Fruit fly (Drosophila melanogaster): ENCODE results near the gene CG33689.

The CG33689 gene

dm6 chr3L:16202550-16202949 lies 2.5 kb downstream of the CG33689 start (continued):
- peak; percentile 12 for TF ChIP-seq CG10543 (GFP tag; optimal IDR thresholded peaks at IDR 0.05)
- no peak for TF ChIP-seq odd (GFP tag; optimal IDR thresholded peaks at IDR 0.05)
- peak; percentile 62 for TF ChIP-seq Med (GFP tag)
- no peak for TF ChIP-seq CG30020 (tag; optimal IDR thresholded peaks at IDR 0.05)
- peak; percentile 51 for TF ChIP-seq phol (tag; optimal IDR thresholded peaks at IDR 0.05)
- no peak for TF ChIP-seq rib (GFP tag; IDR thresholded peaks at IDR 0.05)
- no peak for TF ChIP-seq gcm2 (GFP tag; optimal IDR thresholded peaks at IDR 0.05)
- no peak for TF ChIP-seq CG3065 (GFP tag; optimal IDR thresholded peaks at IDR 0.05)
- TF ChIP-seq CG9437 (GFP tag; optimal IDR thresholded peaks at IDR 0.05) = peak; percentile 19
- peak; percentile 40 for TF ChIP-seq caup (GFP tag; optimal IDR thresholded peaks at IDR 0.05; ENCODE audit: severe bottlenecking)
- TF ChIP-seq br (optimal IDR thresholded peaks at IDR 0.05) = no peak
- peak; percentile 45 for TF ChIP-seq CG15269 (tag; optimal IDR thresholded peaks at IDR 0.05)
- TF ChIP-seq Asciz (GFP tag; optimal IDR thresholded peaks at IDR 0.05) = peak; percentile 10
- TF ChIP-seq ind (GFP tag; optimal IDR thresholded peaks at IDR 0.05) = peak; percentile 60
- TF ChIP-seq Oli (tag; optimal IDR thresholded peaks at IDR 0.05) = peak; percentile 46
- TF ChIP-seq tin (GFP tag; optimal IDR thresholded peaks at IDR 0.05) = peak; percentile 1
- peak; percentile 39 for TF ChIP-seq mam (GFP tag; optimal IDR thresholded peaks at IDR 0.05)
- no peak for TF ChIP-seq jigr1 (GFP tag; IDR thresholded peaks at IDR 0.05)
- no peak for TF ChIP-seq HLH4C (GFP tag; IDR thresholded peaks at IDR 0.05; ENCODE audit: partially characterized antibody)
- TF ChIP-seq dmrt11E (tag; optimal IDR thresholded peaks at IDR 0.05) = no peak
- TF ChIP-seq CG42726 (GFP tag; IDR thresholded peaks at IDR 0.05; ENCODE audit: partially characterized antibody) = no peak
- TF ChIP-seq cwo (GFP tag; optimal IDR thresholded peaks at IDR 0.05) = peak; percentile 36
- peak; percentile 37 for TF ChIP-seq PHDP (tag; optimal IDR thresholded peaks at IDR 0.05)
- TF ChIP-seq CG2120 (GFP tag; optimal IDR thresholded peaks at IDR 0.05) = peak; percentile 69
- TF ChIP-seq CG9817 (tag; optimal IDR thresholded peaks at IDR 0.05) = peak; percentile 41
- TF ChIP-seq CG4328 (GFP tag; optimal IDR thresholded peaks at IDR 0.05) = no peak
- TF ChIP-seq CG11247 (GFP tag; IDR thresholded peaks at IDR 0.05) = no peak
- TF ChIP-seq CG10147 (GFP tag; optimal IDR thresholded peaks at IDR 0.05) = peak; percentile 45
- TF ChIP-seq CG4360 (GFP tag; IDR thresholded peaks at IDR 0.05) = no peak
- TF ChIP-seq CG5953 (GFP tag; IDR thresholded peaks at IDR 0.05) = no peak
- TF ChIP-seq D19A (tag; optimal IDR thresholded peaks at IDR 0.05) = no peak
- TF ChIP-seq CG7357 (GFP tag; IDR thresholded peaks at IDR 0.05) = 0 out of 3 replicates have a peak, but pooled peaks have one; percentile 10
- TF ChIP-seq scrt (GFP tag; optimal IDR thresholded peaks at IDR 0.05) = peak; percentile 10
- no peak for TF ChIP-seq disco-r (GFP tag; optimal IDR thresholded peaks at IDR 0.05)
- no peak for TF ChIP-seq aop (GFP tag; IDR thresholded peaks at IDR 0.05)
- no peak for TF ChIP-seq Hey (tag; optimal IDR thresholded peaks at IDR 0.05)
- peak; percentile 37; the same call in 2 of the 3 replicates for TF ChIP-seq tgo (GFP tag; IDR thresholded peaks at IDR 0.05)
- no peak for TF ChIP-seq CG12942 (GFP tag; optimal IDR thresholded peaks at IDR 0.05)
- no peak for TF ChIP-seq CG1647 (GFP tag; optimal IDR thresholded peaks at IDR 0.05)
- peak; percentile 71 for TF ChIP-seq Fer1 (GFP tag; optimal IDR thresholded peaks at IDR 0.05)
- TF ChIP-seq CkIIα-i1 (GFP tag; IDR thresholded peaks at IDR 0.05) = no peak
- TF ChIP-seq Meics (GFP tag; optimal IDR thresholded peaks at IDR 0.05) = peak; percentile 63
- peak; percentile 13 to 87 for TF ChIP-seq Pdp1 (GFP tag; optimal IDR thresholded peaks at IDR 0.05)
- peak; percentile 47 for TF ChIP-seq HHEX (GFP tag; optimal IDR thresholded peaks at IDR 0.05)
- 0 out of 2 replicates have a peak, but pooled peaks have one; percentile 29 for TF ChIP-seq al (GFP tag; IDR thresholded peaks at IDR 0.05)
- TF ChIP-seq CG8924 (tag; optimal IDR thresholded peaks at IDR 0.05) = peak; percentile 32
- TF ChIP-seq CG30403 (GFP tag; optimal IDR thresholded peaks at IDR 0.05) = peak; percentile 42
- peak; percentile 51 for TF ChIP-seq CG9727 (GFP tag; optimal IDR thresholded peaks at IDR 0.05)
- no peak for TF ChIP-seq NFAT (GFP tag; IDR thresholded peaks at IDR 0.05)
- TF ChIP-seq Mes4 (GFP tag; optimal IDR thresholded peaks at IDR 0.05) = no peak
- TF ChIP-seq tio (GFP tag; optimal IDR thresholded peaks at IDR 0.05) = peak; percentile 40
